Worm (Caenorhabditis elegans) whole organism, mixed stage, embryonic: ENCODE data around the gene C46F11.6.

Experiments
- M03D4.4 ChIP-seq: sonication (generic microtip); optimal IDR thresholded peaks from 2 replicates; lab custom pipeline; 2017; ENCODE audit warnings: mild to moderate bottlenecking, missing genetic modification characterization, missing compliant biosample characterization
- bed-3 ChIP-seq: fragments of 200-800 bp; sonication (Bioruptor generic); optimal IDR thresholded peaks from 3 replicates; lab custom pipeline; 2018; ENCODE audit warnings: mild to moderate bottlenecking, missing genetic modification characterization, moderate library complexity, missing compliant biosample characterization
- blmp-1 ChIP-seq: fragments of 150-350 bp; optimal IDR thresholded peaks from 2 replicates; lab custom pipeline; 2014; ENCODE audit warnings: missing biosample characterization, missing genetic modification characterization
- ceh-39 ChIP-seq: fragments of 150-350 bp; optimal IDR thresholded peaks from 2 replicates; lab custom pipeline; 2014; ENCODE audit warnings: missing biosample characterization, missing genetic modification characterization
- ceh-43 ChIP-seq: fragments of 200-800 bp; sonication (Bioruptor generic); optimal IDR thresholded peaks from 2 replicates; lab custom pipeline; 2018; ENCODE audit warnings: mild to moderate bottlenecking, missing genetic modification characterization, moderate library complexity, missing compliant biosample characterization
- ces-1 ChIP-seq: fragments of 150-350 bp; optimal IDR thresholded peaks from 2 replicates; lab custom pipeline; 2014; ENCODE audit warnings: missing biosample characterization, missing genetic modification reagents, missing genetic modification characterization
- cnd-1 ChIP-seq: fragments of 200-800 bp; sonication (Bioruptor generic); optimal IDR thresholded peaks from 2 replicates; lab custom pipeline; 2018; ENCODE audit warnings: mild to moderate bottlenecking, missing genetic modification characterization, missing compliant biosample characterization
- drap-1 ChIP-seq: fragments of 200-800 bp; sonication (Bioruptor generic); optimal IDR thresholded peaks from 3 replicates; lab custom pipeline; 2018; ENCODE audit warnings: mild to moderate bottlenecking, missing genetic modification characterization, missing compliant biosample characterization
- elt-1 ChIP-seq: sonication (generic microtip); optimal IDR thresholded peaks from 2 replicates; lab custom pipeline; 2017; ENCODE audit warnings: missing genetic modification characterization, mild to moderate bottlenecking, missing compliant biosample characterization, antibody characterized with exemption, moderate library complexity, borderline replicate concordance; ENCODE audit not compliant: insufficient read depth
- elt-3 ChIP-seq: fragments of 150-350 bp; optimal IDR thresholded peaks from 2 replicates; lab custom pipeline; 2014; ENCODE audit warnings: missing biosample characterization, missing genetic modification characterization
- flh-1 ChIP-seq: fragments of 200-800 bp; sonication (Bioruptor generic); optimal IDR thresholded peaks from 2 replicates; lab custom pipeline; 2018; ENCODE audit warnings: mild to moderate bottlenecking, missing genetic modification characterization, moderate library complexity, missing compliant biosample characterization
- ham-2 ChIP-seq: fragments of 200-800 bp; sonication (Bioruptor generic); optimal IDR thresholded peaks from 2 replicates; lab custom pipeline; 2018; ENCODE audit warnings: mild to moderate bottlenecking, missing genetic modification characterization, missing compliant biosample characterization
- hlh-1 ChIP-seq: fragments of 150-350 bp; optimal IDR thresholded peaks from 2 replicates; lab custom pipeline; 2014; ENCODE audit warnings: missing biosample characterization, missing genetic modification reagents, missing genetic modification characterization
- lin-13 ChIP-seq: fragments of 150-350 bp; optimal IDR thresholded peaks from 2 replicates; lab custom pipeline; 2014; ENCODE audit warnings: missing biosample characterization, missing genetic modification characterization
- lin-32 ChIP-seq: fragments of 200-800 bp; sonication (Bioruptor generic); optimal IDR thresholded peaks from 2 replicates; lab custom pipeline; 2018; ENCODE audit warnings: mild to moderate bottlenecking, missing genetic modification characterization, missing compliant biosample characterization
- lsy-2 ChIP-seq: fragments of 150-350 bp; optimal IDR thresholded peaks from 2 replicates; lab custom pipeline; 2014; ENCODE audit warnings: missing biosample characterization, missing genetic modification characterization
- mab-5 ChIP-seq: fragments of 150-350 bp; optimal IDR thresholded peaks from 2 replicates; lab custom pipeline; 2014; ENCODE audit warnings: missing biosample characterization, missing genetic modification characterization
- mep-1 ChIP-seq: fragments of 150-350 bp; optimal IDR thresholded peaks from 2 replicates; lab custom pipeline; 2017; ENCODE audit warnings: missing biosample characterization, missing genetic modification reagents, missing genetic modification characterization, inconsistent platforms
- nhr-2 ChIP-seq: fragments of 150-350 bp; optimal IDR thresholded peaks from 2 replicates; lab custom pipeline; 2014; ENCODE audit warnings: missing biosample characterization, missing genetic modification characterization
- nhr-237 ChIP-seq: fragments of 150-350 bp; optimal IDR thresholded peaks from 2 replicates; lab custom pipeline; 2014; ENCODE audit warnings: missing biosample characterization, missing genetic modification characterization
- nhr-76 ChIP-seq: sonication (generic microtip); optimal IDR thresholded peaks from 2 replicates; lab custom pipeline; 2017; ENCODE audit warnings: missing biosample characterization, missing genetic modification characterization
- pha-4 ChIP-seq: fragments of 150-350 bp; optimal IDR thresholded peaks from 2 replicates; lab custom pipeline; 2018; ENCODE audit warnings: missing biosample characterization, missing genetic modification reagents, missing genetic modification characterization
- sem-2 ChIP-seq: fragments of 200-800 bp; sonication (Bioruptor generic); optimal IDR thresholded peaks from 2 replicates; lab custom pipeline; 2018; ENCODE audit warnings: mild to moderate bottlenecking, missing genetic modification characterization, missing compliant biosample characterization
- snpc-4 ChIP-seq: fragments of 150-350 bp; optimal IDR thresholded peaks from 2 replicates; lab custom pipeline; 2014; ENCODE audit warnings: missing biosample characterization, missing genetic modification characterization
- sptf-1 ChIP-seq: sonication (generic microtip); optimal IDR thresholded peaks from 2 replicates; lab custom pipeline; 2017; ENCODE audit warnings: mild to moderate bottlenecking, missing genetic modification characterization, moderate library complexity, missing compliant biosample characterization
- tbx-8 ChIP-seq: fragments of 200-800 bp; sonication (Bioruptor generic); optimal IDR thresholded peaks from 2 replicates; lab custom pipeline; 2018; ENCODE audit warnings: mild to moderate bottlenecking, missing genetic modification characterization, moderate library complexity, missing compliant biosample characterization
- unc-120 ChIP-seq: sonication (generic microtip); optimal IDR thresholded peaks from 2 replicates; lab custom pipeline; 2017; ENCODE audit warnings: missing genetic modification characterization, missing compliant biosample characterization; ENCODE audit not compliant: poor library complexity, severe bottlenecking
- unc-39 ChIP-seq: fragments of 150-350 bp; optimal IDR thresholded peaks from 2 replicates; lab custom pipeline; 2014; ENCODE audit warnings: missing biosample characterization, missing genetic modification characterization
- unc-62 ChIP-seq: fragments of 150-350 bp; optimal IDR thresholded peaks from 2 replicates; lab custom pipeline; 2014; ENCODE audit warnings: missing biosample characterization, missing genetic modification reagents, missing genetic modification characterization
- zip-8 ChIP-seq: fragments of 150-350 bp; optimal IDR thresholded peaks from 2 replicates; lab custom pipeline; 2014; ENCODE audit warnings: missing biosample characterization, missing genetic modification characterization
- ztf-11 ChIP-seq: fragments of 150-350 bp; optimal IDR thresholded peaks from 2 replicates; lab custom pipeline; 2014; ENCODE audit warnings: missing biosample characterization, missing genetic modification characterization

The C46F11.6 gene

DNA sequence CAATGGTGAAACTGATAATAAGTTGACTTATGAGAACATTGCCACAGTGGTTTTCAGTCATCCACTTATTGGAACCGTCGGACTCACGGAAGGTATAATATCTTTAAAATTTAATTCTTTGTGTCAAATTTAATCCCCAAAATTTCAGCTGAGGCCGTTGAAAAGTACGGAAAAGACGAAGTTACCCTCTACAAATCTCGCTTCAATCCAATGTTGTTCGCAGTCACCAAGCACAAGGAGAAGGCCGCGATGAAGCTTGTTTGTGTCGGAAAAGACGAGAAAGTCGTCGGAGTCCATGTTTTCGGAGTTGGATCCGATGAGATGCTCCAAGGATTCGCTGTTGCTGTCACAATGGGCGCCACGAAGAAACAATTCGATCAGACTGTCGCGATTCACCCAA is 17.8 kb downstream of the C46F11.6 start:
- TF ChIP-seq sem-2 (no peak), elt-3 (no peak), nhr-2 (tag; lab: Kevin White, UChicago) (no peak), M03D4.4 (tag; lab: Kevin White, UChicago) (no peak), ceh-39 (no peak), hlh-1 (tag; lab: Kevin White, UChicago) (no peak), ces-1 (GFP tag; lab: Kevin White, UChicago) (no peak), ceh-43 (no peak), snpc-4 (tag; lab: Kevin White, UChicago) (no peak), ham-2 (no peak), nhr-76 (no peak), tbx-8 (GFP tag; lab: Kevin White, UChicago) (no peak), flh-1 (GFP tag; lab: Kevin White, UChicago) (no peak), unc-120 (tag; lab: Kevin White, UChicago) (no peak), pha-4 (no peak), zip-8 (tag; lab: Kevin White, UChicago) (no peak), elt-1 (no peak)
- TF ChIP-seq, all 35 proteins: peak for 0

DNA sequence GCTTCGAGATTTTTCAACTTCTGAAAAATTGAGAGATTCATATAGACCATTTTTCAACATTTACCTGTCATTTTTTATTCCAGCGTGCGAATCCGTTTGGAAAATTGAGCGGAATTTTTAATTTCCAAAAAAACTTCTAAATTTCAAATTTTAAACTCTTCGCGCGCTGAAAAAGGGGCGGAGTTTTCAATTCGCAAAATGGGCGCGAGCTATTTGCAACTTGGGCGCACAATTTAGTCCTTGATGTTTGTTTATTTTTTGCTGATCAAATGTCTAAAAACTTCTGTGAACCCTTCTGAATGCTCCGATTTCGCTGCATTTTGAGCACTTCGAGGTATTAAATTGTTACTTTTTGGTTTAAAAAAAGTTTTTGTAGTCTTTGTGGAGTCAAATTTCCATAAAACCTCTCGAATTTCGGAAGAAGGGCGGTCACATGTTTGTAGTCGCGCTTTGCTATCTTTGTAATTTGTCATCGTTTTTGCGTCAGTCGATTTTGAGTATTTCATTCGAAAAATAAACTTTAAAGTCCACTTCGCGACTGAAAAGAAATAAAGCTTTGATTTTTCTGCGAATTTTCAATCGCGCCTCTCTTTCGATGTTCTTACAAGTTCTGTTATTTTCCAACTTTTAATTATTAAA is 19.4 kb downstream of the C46F11.6 start, which contains the start of the genes madf-8 and gsr-1:
TSS of gene madf-8 (minus strand) at position 156 of the 639 bp plus-strand sequence.
TSS of gene gsr-1 (plus strand) at position 231 of the 639 bp plus-strand sequence.
- TF ChIP-seq cnd-1 (tag; lab: Kevin White, UChicago) (no peak), mep-1 (tag; lab: Kevin White, UChicago) (peak; percentile 39), unc-120 (tag; lab: Kevin White, UChicago) (peak; percentile 51), ces-1 (GFP tag; lab: Kevin White, UChicago) (peak; percentile 0), hlh-1 (tag; lab: Kevin White, UChicago) (peak; percentile 28), nhr-2 (tag; lab: Kevin White, UChicago) (no peak), zip-8 (tag; lab: Kevin White, UChicago) (no peak), lsy-2 (tag; lab: Kevin White, UChicago) (peak; percentile 7), drap-1 (no peak), sptf-1 (peak; percentile 36)

DNA sequence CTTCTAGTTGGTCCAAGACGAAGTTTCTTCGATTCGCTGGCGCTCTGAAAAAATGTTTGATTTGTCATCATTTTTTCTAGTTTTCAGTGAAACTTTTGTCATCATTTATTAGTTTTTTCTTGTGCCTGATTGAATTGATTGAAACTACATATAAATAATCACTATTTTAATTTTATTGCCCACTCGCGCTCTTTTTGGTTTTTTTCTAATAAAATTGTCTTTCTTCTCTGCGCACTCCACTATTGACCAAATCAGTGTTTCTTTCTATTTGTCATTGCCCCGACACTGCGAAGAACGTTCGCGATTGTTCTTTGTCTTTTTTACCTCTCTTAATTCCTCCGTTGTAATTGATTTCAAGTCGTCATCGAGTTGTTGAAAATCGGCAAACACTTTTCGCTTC is 20.0 kb downstream of the C46F11.6 start:
- TF ChIP-seq cnd-1 (tag; lab: Kevin White, UChicago) (no peak), unc-120 (tag; lab: Kevin White, UChicago) (no peak), nhr-237 (tag; lab: Kevin White, UChicago) (no peak), ham-2 (no peak), unc-62 (no peak), elt-3 (no peak), ces-1 (GFP tag; lab: Kevin White, UChicago) (no peak), bed-3 (no peak), flh-1 (GFP tag; lab: Kevin White, UChicago) (no peak), tbx-8 (GFP tag; lab: Kevin White, UChicago) (no peak), unc-39 (tag; lab: Kevin White, UChicago) (no peak), lin-32 (GFP tag; lab: Kevin White, UChicago) (no peak)

DNA sequence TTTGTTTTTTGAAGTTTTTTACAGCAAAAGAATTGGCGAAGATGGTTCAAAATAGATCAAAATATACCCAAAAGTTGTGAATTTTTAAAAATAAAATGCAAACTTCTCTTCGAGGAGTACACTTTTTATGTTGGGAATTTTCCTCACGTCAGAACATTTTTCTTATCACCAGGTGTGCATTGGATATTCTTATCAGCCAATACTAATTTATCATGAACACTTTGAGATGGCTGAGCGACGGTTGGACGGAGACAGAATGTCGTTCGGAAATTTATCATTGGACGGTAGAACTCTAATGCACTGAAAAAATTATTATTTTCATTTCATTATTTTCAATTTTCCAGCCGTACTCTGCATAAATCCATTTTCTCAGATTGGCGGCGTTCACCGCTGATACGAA is 20.9 kb downstream of the C46F11.6 start:
- TF ChIP-seq unc-62 = no peak
- no peak for TF ChIP-seq ces-1 (GFP tag; lab: Kevin White, UChicago)
- TF ChIP-seq sptf-1 = no peak
- TF ChIP-seq blmp-1 = no peak
- TF ChIP-seq ztf-11 = no peak
- no peak for TF ChIP-seq mab-5 (tag; lab: Kevin White, UChicago)
- TF ChIP-seq ham-2 = no peak
- TF ChIP-seq bed-3 = no peak
- TF ChIP-seq drap-1 = no peak
- no peak for TF ChIP-seq nhr-2 (tag; lab: Kevin White, UChicago)
- no peak for TF ChIP-seq lin-13 (tag; lab: Kevin White, UChicago)

DNA sequence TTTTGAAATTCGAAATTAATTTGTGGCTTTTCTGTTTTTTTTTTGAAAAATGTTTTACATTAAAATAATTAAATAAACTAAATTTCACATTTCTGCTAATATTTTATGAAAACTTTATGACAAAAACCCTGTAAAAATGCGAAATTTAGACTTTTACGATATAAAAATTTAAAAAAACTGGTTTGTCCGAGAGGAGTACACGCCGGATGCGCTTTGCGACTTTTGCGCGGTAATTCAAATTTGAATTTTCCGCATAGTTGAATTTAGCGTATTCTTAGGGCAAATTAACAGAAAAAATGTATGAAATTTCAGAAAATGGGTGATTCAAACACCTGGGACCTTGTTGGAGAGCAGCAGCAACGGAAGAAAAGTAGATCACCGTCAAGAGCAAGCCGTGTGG is 26.2 kb downstream of the C46F11.6 start, which contains the start of gene unc-93:
TSS of gene unc-93 (plus strand) at position 301 of the 400 bp plus-strand sequence.
- no peak for TF ChIP-seq ceh-43
